Worm (Caenorhabditis elegans): ENCODE measurements around the gene F20H11.1.
"Not testable (repeated sequence)": the region's sequence is repeated elsewhere in the genome, so short reads cannot be mapped to it uniquely, and the experiment has no call there.

Gene F20H11.1

DNA sequence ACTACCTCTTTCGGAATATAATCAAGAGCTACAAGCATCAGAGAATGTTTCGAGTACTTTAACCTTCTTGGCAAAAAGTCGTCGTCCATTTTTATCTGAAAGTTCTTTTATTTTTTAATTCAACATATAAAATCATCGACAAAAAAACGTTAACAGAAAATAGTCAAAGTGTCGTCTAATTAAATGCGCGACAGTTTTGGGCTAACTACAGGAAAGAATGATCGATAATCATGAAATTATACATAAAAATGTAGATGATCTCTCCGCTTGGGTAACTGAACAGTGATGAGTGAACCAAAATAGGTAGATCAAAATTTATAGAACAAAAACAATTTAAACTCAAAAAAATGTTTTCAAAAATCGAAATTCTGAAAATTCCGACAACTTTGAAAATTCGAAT lies 33.5 kb downstream of the F20H11.1 start, which contains the start of gene C09E7.8 (continued):
- no peak for TF ChIP-seq daf-8 (GFP tag; IDR thresholded peaks at IDR 0.05)
- no peak for TF ChIP-seq Y75B8A.6 (GFP tag; IDR thresholded peaks at IDR 0.05)
- no peak for TF ChIP-seq daf-19 (GFP tag; conservative IDR thresholded peaks at IDR 0.05)
- no peak for TF ChIP-seq R02D3.7 (tag; optimal IDR thresholded peaks at IDR 0.05)
- no peak for TF ChIP-seq lsy-2 (tag; optimal IDR thresholded peaks at IDR 0.05)

DNA sequence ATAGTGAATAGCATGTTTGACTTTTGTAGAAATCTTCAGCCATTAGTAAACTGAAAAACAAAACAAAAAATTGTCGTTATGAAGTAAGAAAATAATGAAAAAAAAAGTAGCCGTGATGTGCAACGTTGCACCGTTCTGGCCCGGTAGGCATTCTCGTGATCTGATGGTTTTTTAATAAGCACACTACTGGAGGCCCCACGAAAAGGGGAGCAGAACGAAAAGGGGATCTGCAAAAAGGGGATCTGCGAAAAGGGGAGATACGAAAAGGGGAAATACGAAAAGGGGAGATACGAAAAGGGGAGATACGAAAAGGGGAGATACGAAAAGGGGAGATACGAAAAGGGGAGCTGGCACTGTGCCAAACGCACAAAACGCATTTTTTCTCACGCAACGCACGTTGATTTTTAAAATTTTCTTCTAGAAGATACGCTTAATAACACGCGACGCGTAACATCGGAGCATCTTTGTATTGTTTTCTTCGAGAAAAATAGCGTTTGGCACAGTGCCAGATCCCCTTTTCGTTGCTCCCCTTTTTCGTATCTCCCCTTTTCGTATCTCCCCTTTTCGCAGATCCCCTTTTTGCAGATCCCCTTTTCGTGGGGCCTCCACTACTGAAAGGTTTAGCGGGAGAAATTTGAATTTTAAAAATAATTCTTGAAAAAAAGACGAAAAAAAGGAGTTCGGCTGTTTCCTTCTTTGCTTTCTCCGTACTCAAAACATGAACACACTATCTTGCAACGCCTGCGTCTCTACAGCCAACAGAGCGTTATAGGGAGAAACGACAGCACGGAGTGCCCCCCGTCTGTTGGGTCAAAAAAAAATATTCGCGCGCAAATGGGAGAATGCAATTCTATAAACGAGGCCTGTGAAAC lies 40.6 kb downstream of the F20H11.1 start, which contains the start of gene C09E7.7:
Gene C09E7.7 (minus strand): TSS at position 57 of the 872 bp plus-strand sequence.
- TF ChIP-seq dmd-9 (GFP tag; IDR thresholded peaks at IDR 0.05) (peak; percentile 49; the same call in 1 of the 2 replicates), lsy-2 (tag; optimal IDR thresholded peaks at IDR 0.05) (peak; percentile 39 to 43), mep-1 (tag; optimal IDR thresholded peaks at IDR 0.05) (peak; percentile 77), ceh-20 (GFP tag; IDR thresholded peaks at IDR 0.05) (peak; percentile 65; the same call in 1 of the 2 replicates), hif-1 (tag; optimal IDR thresholded peaks at IDR 0.05) (peak in 1 of 2 experiments; percentile 51), tra-1 (GFP tag; IDR thresholded peaks at IDR 0.05) (peak; percentile 55; the same call in 1 of the 2 replicates), dpl-1 (GFP tag; optimal IDR thresholded peaks at IDR 0.05) (peak; percentile 48), egl-43 (GFP tag; IDR thresholded peaks at IDR 0.05) (peak; percentile 66), ZK337.2 (GFP tag; IDR thresholded peaks at IDR 0.05) (peak; percentile 79), unc-62 (GFP tag; optimal IDR thresholded peaks at IDR 0.05 in 1 of 2) (peak in 1 of 2 experiments; percentile 63), saeg-2 (GFP tag; IDR thresholded peaks at IDR 0.05) (0 out of 2 replicates have a peak, but pooled peaks have one; percentile 26), vab-7 (GFP tag; IDR thresholded peaks at IDR 0.05) (peak; percentile 68), mdl-1 (tag; optimal IDR thresholded peaks at IDR 0.05) (peak in 1 of 2 experiments; percentile 38), aha-1 (tag) (peak; percentile 95), nhr-42 (GFP tag; IDR thresholded peaks at IDR 0.05) (peak; percentile 85), dmd-6 (GFP tag; IDR thresholded peaks at IDR 0.05) (peak; percentile 62), madf-9 (GFP tag; conservative IDR thresholded peaks at IDR 0.05) (peak; percentile 56), lin-29 (GFP tag; IDR thresholded peaks at IDR 0.05) (0 out of 2 replicates have a peak, but pooled peaks have one; percentile 40), hlh-30 (tag; optimal IDR thresholded peaks at IDR 0.05; ENCODE audit: insufficient read depth) (peak; percentile 55), nhr-48 (tag; optimal IDR thresholded peaks at IDR 0.05) (peak; percentile 56), tag-97 (GFP tag; IDR thresholded peaks at IDR 0.05) (0 out of 2 replicates have a peak, but pooled peaks have one; percentile 44), Y75B8A.6 (GFP tag; IDR thresholded peaks at IDR 0.05) (0 out of 2 replicates have a peak, but pooled peaks have one; percentile 14), zfp-2 (tag; optimal IDR thresholded peaks at IDR 0.05) (peak; percentile 10), ceh-44 (GFP tag; IDR thresholded peaks at IDR 0.05) (peak; percentile 77), ctbp-1 (GFP tag; IDR thresholded peaks at IDR 0.05) (peak; percentile 71; the same call in 1 of the 2 replicates), unc-130 (GFP tag; optimal IDR thresholded peaks at IDR 0.05) (peak; percentile 49), mes-2 (tag; optimal IDR thresholded peaks at IDR 0.05; ENCODE audit: poor library complexity, severe bottlenecking) (peak; percentile 84), nhr-77 (tag; optimal IDR thresholded peaks at IDR 0.05) (peak; percentile 30), lin-13 (GFP tag; optimal IDR thresholded peaks at IDR 0.05) (peak; percentile 6), T20F7.1 (GFP tag; optimal IDR thresholded peaks at IDR 0.05) (peak; percentile 57), nhr-28 (tag; optimal IDR thresholded peaks at IDR 0.05) (peak; percentile 2), zfp-3 (GFP tag; conservative IDR thresholded peaks at IDR 0.05) (peak; percentile 42; the same call in 1 of the 2 replicates), T26A8.4 (GFP tag; IDR thresholded peaks at IDR 0.05) (peak; percentile 69), daf-16 (GFP tag; optimal IDR thresholded peaks at IDR 0.05) (peak in 1 of 2 experiments; percentile 25), daf-16 (tag; optimal IDR thresholded peaks at IDR 0.05) (peak; percentile 37), mxl-3 (GFP tag; optimal IDR thresholded peaks at IDR 0.05) (peak; percentile 35), lin-38 (GFP tag; IDR thresholded peaks at IDR 0.05) (peak; percentile 76), F37D6.2 (tag; optimal IDR thresholded peaks at IDR 0.05) (peak; percentile 58), nhr-102 (tag; optimal IDR thresholded peaks at IDR 0.05) (peak; percentile 14), mxl-2 (GFP tag; conservative IDR thresholded peaks at IDR 0.05) (peak; percentile 15; the same call in 1 of the 2 replicates), daf-19 (GFP tag; conservative IDR thresholded peaks at IDR 0.05) (0 out of 2 replicates have a peak, but pooled peaks have one; percentile 28), hmg-1.1 (GFP tag; IDR thresholded peaks at IDR 0.05) (peak; percentile 77)
- not testable (repeated sequence) for TF ChIP-seq unc-62 (tag; optimal IDR thresholded peaks at IDR 0.05)
